Fruit fly (Drosophila melanogaster): ENCODE data around the gene CG17075.
A peak's percentile ranks its signal among the peaks of the same experiment; 100 is the strongest.

CG17075 gene

dm6 chr2L:221939-222489 lies 45.3 kb downstream of the CG17075 start (continued):
- peak; percentile 46 for TF ChIP-seq nom (GFP tag; optimal IDR thresholded peaks at IDR 0.05)
- TF ChIP-seq jing (GFP tag; optimal IDR thresholded peaks at IDR 0.05), result no peak
- TF ChIP-seq fd3F (GFP tag; optimal IDR thresholded peaks at IDR 0.05), result no peak
- TF ChIP-seq CG18599 (GFP tag; optimal IDR thresholded peaks at IDR 0.05), result no peak
- TF ChIP-seq Scr (GFP tag; IDR thresholded peaks at IDR 0.05; ENCODE audit: partially characterized antibody), result peak; percentile 41
- TF ChIP-seq CG2678 (tag; optimal IDR thresholded peaks at IDR 0.05), result no peak
- TF ChIP-seq fd102C (GFP tag; optimal IDR thresholded peaks at IDR 0.05), result no peak
- no peak for TF ChIP-seq Lhr (GFP tag; optimal IDR thresholded peaks at IDR 0.05)
- peak; percentile 88 for TF ChIP-seq yki (optimal IDR thresholded peaks at IDR 0.05)
- no peak for TF ChIP-seq pan (optimal IDR thresholded peaks at IDR 0.05)
- peak in 1 of 2 experiments; percentile 23 for TF ChIP-seq pan (GFP tag; optimal IDR thresholded peaks at IDR 0.05 in 1 of 2, IDR thresholded peaks at IDR 0.05 in 1 of 2)
- TF ChIP-seq CG14667 (GFP tag; IDR thresholded peaks at IDR 0.05), result no peak
- TF ChIP-seq sima (GFP tag; optimal IDR thresholded peaks at IDR 0.05), result no peak
- TF ChIP-seq PHDP (tag; optimal IDR thresholded peaks at IDR 0.05), result no peak
- no peak for TF ChIP-seq kay (GFP tag; optimal IDR thresholded peaks at IDR 0.05)
- TF ChIP-seq sc (optimal IDR thresholded peaks at IDR 0.05), result no peak
- TF ChIP-seq sc (GFP tag; optimal IDR thresholded peaks at IDR 0.05), result no peak
- no peak for TF ChIP-seq CG7786 (GFP tag; optimal IDR thresholded peaks at IDR 0.05)
- no peak for TF ChIP-seq H2.0 (GFP tag; IDR thresholded peaks at IDR 0.05)
- no peak for TF ChIP-seq YL-1 (GFP tag; optimal IDR thresholded peaks at IDR 0.05)
- TF ChIP-seq CG12219 (GFP tag; optimal IDR thresholded peaks at IDR 0.05), result peak; percentile 32
- peak; percentile 16 for TF ChIP-seq CG33557 (GFP tag; optimal IDR thresholded peaks at IDR 0.05)
- no peak for TF ChIP-seq CG10431 (GFP tag; optimal IDR thresholded peaks at IDR 0.05)
- peak; percentile 18 for TF ChIP-seq cwo (GFP tag; optimal IDR thresholded peaks at IDR 0.05)
- TF ChIP-seq CG11093 (GFP tag; IDR thresholded peaks at IDR 0.05), result no peak
- TF ChIP-seq CG10979 (tag; optimal IDR thresholded peaks at IDR 0.05), result no peak
- TF ChIP-seq Bgb (GFP tag; IDR thresholded peaks at IDR 0.05; ENCODE audit: partially characterized antibody), result peak; percentile 12; the same call in 1 of the 2 replicates
- no peak for TF ChIP-seq sisA (GFP tag; IDR thresholded peaks at IDR 0.05)
- no peak for TF ChIP-seq zfh1 (GFP tag; IDR thresholded peaks at IDR 0.05)
- peak; percentile 38 for TF ChIP-seq Nf-YC (tag; optimal IDR thresholded peaks at IDR 0.05)
- peak; percentile 19 for TF ChIP-seq CG6254 (GFP tag; optimal IDR thresholded peaks at IDR 0.05)
- TF ChIP-seq pb (GFP tag; optimal IDR thresholded peaks at IDR 0.05), result no peak
- TF ChIP-seq Asciz (GFP tag; optimal IDR thresholded peaks at IDR 0.05), result no peak
- no peak for TF ChIP-seq Atf6 (GFP tag; IDR thresholded peaks at IDR 0.05)
- TF ChIP-seq Lpt (GFP tag; optimal IDR thresholded peaks at IDR 0.05), result no peak
- no peak for TF ChIP-seq bowl (GFP tag; IDR thresholded peaks at IDR 0.05)
- TF ChIP-seq CG18619 (GFP tag; optimal IDR thresholded peaks at IDR 0.05), result no peak
- TF ChIP-seq gce (GFP tag; IDR thresholded peaks at IDR 0.05), result no peak
- no peak for TF ChIP-seq Sry-δ (GFP tag; optimal IDR thresholded peaks at IDR 0.05)
- no peak for TF ChIP-seq lmd (GFP tag; IDR thresholded peaks at IDR 0.05)
- TF ChIP-seq bcd (GFP tag; optimal IDR thresholded peaks at IDR 0.05), result no peak
- peak; percentile 47 for TF ChIP-seq org-1 (GFP tag; optimal IDR thresholded peaks at IDR 0.05)
- no peak for TF ChIP-seq CG2875 (GFP tag; optimal IDR thresholded peaks at IDR 0.05)
- TF ChIP-seq Atf-2 (GFP tag; optimal IDR thresholded peaks at IDR 0.05), result no peak
- TF ChIP-seq ranshi (GFP tag; IDR thresholded peaks at IDR 0.05), result no peak
- no peak for TF ChIP-seq ind (GFP tag; optimal IDR thresholded peaks at IDR 0.05)
- peak; percentile 72 for TF ChIP-seq sens (GFP tag)
- no peak for TF ChIP-seq CG8388 (GFP tag; optimal IDR thresholded peaks at IDR 0.05)
- TF ChIP-seq CG14860 (GFP tag; IDR thresholded peaks at IDR 0.05; ENCODE audit: partially characterized antibody), result no peak
- TF ChIP-seq CG15696 (tag; optimal IDR thresholded peaks at IDR 0.05), result peak; percentile 25
- TF ChIP-seq CG7357 (GFP tag; IDR thresholded peaks at IDR 0.05), result no peak
- TF ChIP-seq CG18262 (tag; optimal IDR thresholded peaks at IDR 0.05), result peak; percentile 11
